In genomic region chrIV:9677226-9677992, ce11 we compare ENCODE assay signal across 7 worm cellular contexts.
TF ChIP-seq lines count a peak whose summit lies in the region.

No protein-coding gene starts in this region.

TF ChIP-seq in whole organism, L1 larva, 84 proteins besides CTCF, POLR2A, EP300 and RAD21 (continues in another document):
- 0 out of 2 replicates have a peak, but pooled peaks have one; percentile 31 for TF ChIP-seq grh-1 (GFP tag; IDR thresholded peaks at IDR 0.05; lab: Robert Waterston, UW)
- peak; percentile 65 for TF ChIP-seq unc-86 (tag; optimal IDR thresholded peaks at IDR 0.05; lab: Kevin White, UChicago)
- peak; percentile 68 for TF ChIP-seq tbx-2 (tag; optimal IDR thresholded peaks at IDR 0.05; lab: Kevin White, UChicago)
- no peak for TF ChIP-seq sptf-1 (tag; optimal IDR thresholded peaks at IDR 0.05; lab: Kevin White, UChicago)
- TF ChIP-seq fkh-4 (tag; optimal IDR thresholded peaks at IDR 0.05; lab: Kevin White, UChicago; ENCODE audit: borderline replicate concordance), result no peak
- peak; percentile 37 for TF ChIP-seq zag-1 (tag; optimal IDR thresholded peaks at IDR 0.05; lab: Kevin White, UChicago)
- TF ChIP-seq swsn-7 (tag; optimal IDR thresholded peaks at IDR 0.05; lab: Kevin White, UChicago), result peak; percentile 69
- TF ChIP-seq ceh-63 (GFP tag; optimal IDR thresholded peaks at IDR 0.05; lab: Kevin White, UChicago), result no peak
- peak; percentile 82 for TF ChIP-seq mep-1 (tag; optimal IDR thresholded peaks at IDR 0.05; lab: Kevin White, UChicago)
- TF ChIP-seq blmp-1 (tag; optimal IDR thresholded peaks at IDR 0.05; lab: Kevin White, UChicago), result peak; percentile 94
- TF ChIP-seq C34B4.2 (tag; optimal IDR thresholded peaks at IDR 0.05; lab: Kevin White, UChicago), result no peak
- peak; percentile 91 for TF ChIP-seq nhr-71 (tag; optimal IDR thresholded peaks at IDR 0.05; lab: Kevin White, UChicago)

TF ChIP-seq in whole organism, L2 larva, 48 proteins besides CTCF, POLR2A, EP300 and RAD21 (continues in another document):
- TF ChIP-seq crh-2 (tag; optimal IDR thresholded peaks at IDR 0.05; lab: Kevin White, UChicago), result peak; percentile 96
- TF ChIP-seq elt-1 (tag; optimal IDR thresholded peaks at IDR 0.05; lab: Kevin White, UChicago), result no peak
- peak; percentile 14 to 79 for TF ChIP-seq lsy-2 (tag; optimal IDR thresholded peaks at IDR 0.05; lab: Kevin White, UChicago)
- no peak for TF ChIP-seq ceh-82 (tag; optimal IDR thresholded peaks at IDR 0.05; lab: Kevin White, UChicago)
- no peak for TF ChIP-seq nhr-25 (tag; optimal IDR thresholded peaks at IDR 0.05; lab: Kevin White, UChicago)
- no peak for TF ChIP-seq unc-39 (tag; optimal IDR thresholded peaks at IDR 0.05; lab: Kevin White, UChicago)
- peak; percentile 67 for TF ChIP-seq nhr-21 (tag; optimal IDR thresholded peaks at IDR 0.05; lab: Kevin White, UChicago)
- TF ChIP-seq R02D3.7 (tag; optimal IDR thresholded peaks at IDR 0.05; lab: Kevin White, UChicago), result no peak
- no peak for TF ChIP-seq lin-11 (tag; optimal IDR thresholded peaks at IDR 0.05; lab: Kevin White, UChicago)
- TF ChIP-seq unc-62 (GFP tag; optimal IDR thresholded peaks at IDR 0.05; lab: Kevin White, UChicago), result no peak
- no peak for TF ChIP-seq nhr-77 (tag; optimal IDR thresholded peaks at IDR 0.05; lab: Kevin White, UChicago)
- peak; percentile 19 for TF ChIP-seq sem-4 (tag; optimal IDR thresholded peaks at IDR 0.05; lab: Kevin White, UChicago)
- no peak for TF ChIP-seq elt-3 (tag; optimal IDR thresholded peaks at IDR 0.05; lab: Kevin White, UChicago)
- TF ChIP-seq sma-3 (GFP tag; optimal IDR thresholded peaks at IDR 0.05; lab: Kevin White, UChicago), result peak; percentile 49

TF ChIP-seq in whole organism, L3 larva, 47 proteins besides CTCF, POLR2A, EP300 and RAD21 (continues in another document):
- TF ChIP-seq ceh-16 (tag; optimal IDR thresholded peaks at IDR 0.05; lab: Kevin White, UChicago) (no peak), nhr-43 (tag; optimal IDR thresholded peaks at IDR 0.05; lab: Kevin White, UChicago; ENCODE audit: poor library complexity, severe bottlenecking) (peak; percentile 81), elt-2 (tag; optimal IDR thresholded peaks at IDR 0.05; lab: Kevin White, UChicago) (peak; percentile 70), lin-15B (tag; optimal IDR thresholded peaks at IDR 0.05; lab: Kevin White, UChicago) (peak; percentile 7), ztf-11 (tag; optimal IDR thresholded peaks at IDR 0.05; lab: Kevin White, UChicago) (no peak), nhr-25 (tag; optimal IDR thresholded peaks at IDR 0.05; lab: Kevin White, UChicago) (peak; percentile 32), nfya-1 (tag; optimal IDR thresholded peaks at IDR 0.05; lab: Kevin White, UChicago; ENCODE audit: insufficient read depth) (peak; percentile 85), hmg-11 (tag; optimal IDR thresholded peaks at IDR 0.05; lab: Kevin White, UChicago) (peak; percentile 60), ceh-28 (tag; optimal IDR thresholded peaks at IDR 0.05; lab: Kevin White, UChicago) (peak; percentile 48), ztf-4 (tag; optimal IDR thresholded peaks at IDR 0.05; lab: Kevin White, UChicago) (no peak), lin-39 (tag; optimal IDR thresholded peaks at IDR 0.05; lab: Kevin White, UChicago) (no peak), sea-2 (GFP tag; optimal IDR thresholded peaks at IDR 0.05; lab: Kevin White, UChicago) (no peak), nhr-77 (tag; optimal IDR thresholded peaks at IDR 0.05; lab: Kevin White, UChicago) (no peak)

TF ChIP-seq in whole organism, L4 larva, 104 proteins besides CTCF, POLR2A, EP300 and RAD21 (continues in another document):
- no peak for TF ChIP-seq lin-39 (tag; optimal IDR thresholded peaks at IDR 0.05; lab: Kevin White, UChicago)
- TF ChIP-seq hlh-30 (tag; optimal IDR thresholded peaks at IDR 0.05; lab: Kevin White, UChicago; ENCODE audit: insufficient read depth), result peak; percentile 95
- TF ChIP-seq spr-1 (tag; optimal IDR thresholded peaks at IDR 0.05; lab: Kevin White, UChicago), result peak; percentile 17
- peak; percentile 74 for TF ChIP-seq dve-1 (tag; optimal IDR thresholded peaks at IDR 0.05; lab: Kevin White, UChicago; ENCODE audit: insufficient read depth)
- TF ChIP-seq F44E2.7 (GFP tag; IDR thresholded peaks at IDR 0.05; lab: Robert Waterston, UW), result no peak
- peak; percentile 89 for TF ChIP-seq nhr-28 (tag; optimal IDR thresholded peaks at IDR 0.05; lab: Kevin White, UChicago)
- TF ChIP-seq snpc-1.2 (GFP tag; IDR thresholded peaks at IDR 0.05; lab: Robert Waterston, UW), result no peak
- no peak for TF ChIP-seq gei-8 (GFP tag; optimal IDR thresholded peaks at IDR 0.05; lab: Kevin White, UChicago)
- no peak for TF ChIP-seq lin-15B (tag; optimal IDR thresholded peaks at IDR 0.05; lab: Kevin White, UChicago)
- TF ChIP-seq snpc-4 (tag; optimal IDR thresholded peaks at IDR 0.05; lab: Kevin White, UChicago), result no peak
- no peak for TF ChIP-seq sdz-12 (GFP tag; optimal IDR thresholded peaks at IDR 0.05; lab: Kevin White, UChicago)
- peak; percentile 41 for TF ChIP-seq mes-2 (tag; optimal IDR thresholded peaks at IDR 0.05; lab: Kevin White, UChicago; ENCODE audit: poor library complexity, severe bottlenecking)
- peak in 1 of 2 experiments; percentile 46 for TF ChIP-seq daf-16 (GFP tag; optimal IDR thresholded peaks at IDR 0.05; lab: Kevin White, UChicago)
- peak; percentile 76 for TF ChIP-seq daf-16 (tag; optimal IDR thresholded peaks at IDR 0.05; lab: Kevin White, UChicago)

TF ChIP-seq in whole organism, late embryonic, 69 proteins besides CTCF, POLR2A, EP300 and RAD21:
- TF ChIP-seq ceh-30 (tag; optimal IDR thresholded peaks at IDR 0.05; lab: Kevin White, UChicago) (no peak), sox-2 (GFP tag; IDR thresholded peaks at IDR 0.05; lab: Robert Waterston, UW) (no peak), ceh-18 (tag; optimal IDR thresholded peaks at IDR 0.05; lab: Kevin White, UChicago) (peak; percentile 7), unc-42 (tag; optimal IDR thresholded peaks at IDR 0.05; lab: Kevin White, UChicago) (peak; percentile 88), hlh-13 (GFP tag; optimal IDR thresholded peaks at IDR 0.05; lab: Kevin White, UChicago) (no peak), ceh-31 (tag; optimal IDR thresholded peaks at IDR 0.05; lab: Kevin White, UChicago) (peak; percentile 53), lin-11 (tag; optimal IDR thresholded peaks at IDR 0.05; lab: Kevin White, UChicago) (no peak), elt-2 (tag; optimal IDR thresholded peaks at IDR 0.05; lab: Kevin White, UChicago) (peak; percentile 71), ceh-24 (tag; optimal IDR thresholded peaks at IDR 0.05; lab: Kevin White, UChicago) (no peak), hlh-30 (tag; optimal IDR thresholded peaks at IDR 0.05; lab: Kevin White, UChicago; ENCODE audit: insufficient read depth) (peak; percentile 45)

TF ChIP-seq in whole organism, mixed stage, embryonic, 35 proteins besides CTCF, POLR2A, EP300 and RAD21:
- TF ChIP-seq blmp-1 (tag; optimal IDR thresholded peaks at IDR 0.05; lab: Kevin White, UChicago) (peak; percentile 86), unc-62 (GFP tag; optimal IDR thresholded peaks at IDR 0.05; lab: Kevin White, UChicago) (peak; percentile 18), mep-1 (tag; optimal IDR thresholded peaks at IDR 0.05; lab: Kevin White, UChicago) (peak; percentile 15), sem-2 (GFP tag; optimal IDR thresholded peaks at IDR 0.05; lab: Kevin White, UChicago) (no peak), ces-1 (GFP tag; optimal IDR thresholded peaks at IDR 0.05; lab: Kevin White, UChicago) (peak; percentile 78), nhr-76 (tag; optimal IDR thresholded peaks at IDR 0.05; lab: Kevin White, UChicago) (no peak)

TF ChIP-seq in whole organism, young adult, 124 proteins besides CTCF, POLR2A, EP300 and RAD21 (continues in another document):
- TF ChIP-seq mcd-1 (GFP tag; IDR thresholded peaks at IDR 0.05; lab: Robert Waterston, UW), result no peak
- TF ChIP-seq sptf-2 (GFP tag; optimal IDR thresholded peaks at IDR 0.05; lab: Kevin White, UChicago), result no peak
- TF ChIP-seq B0035.1 (tag; optimal IDR thresholded peaks at IDR 0.05; lab: Kevin White, UChicago), result no peak
- TF ChIP-seq snpc-4 (GFP tag; optimal IDR thresholded peaks at IDR 0.05; lab: Kevin White, UChicago), result no peak
- TF ChIP-seq snpc-4 (tag; optimal IDR thresholded peaks at IDR 0.05; lab: Kevin White, UChicago), result peak in 1 of 4 experiments; percentile 6
- TF ChIP-seq hmg-20 (GFP tag; IDR thresholded peaks at IDR 0.05; lab: Robert Waterston, UW), result no peak
- no peak for TF ChIP-seq egl-18 (GFP tag; IDR thresholded peaks at IDR 0.05; lab: Robert Waterston, UW)
- TF ChIP-seq hmg-1.2 (GFP tag; IDR thresholded peaks at IDR 0.05; lab: Robert Waterston, UW), result peak; percentile 80
- TF ChIP-seq madf-6 (GFP tag; IDR thresholded peaks at IDR 0.05; lab: Robert Waterston, UW), result no peak
- no peak for TF ChIP-seq mxl-1 (tag; optimal IDR thresholded peaks at IDR 0.05; lab: Kevin White, UChicago)
- TF ChIP-seq Y53G8AR.9 (GFP tag; conservative IDR thresholded peaks at IDR 0.05; lab: Robert Waterston, UW), result no peak
- no peak for TF ChIP-seq rpc-1 (optimal IDR thresholded peaks at IDR 0.05; lab: Kevin White, UChicago)
- no peak for TF ChIP-seq rpc-1 (tag; optimal IDR thresholded peaks at IDR 0.05; lab: Kevin White, UChicago)
- TF ChIP-seq sdz-38 (tag; optimal IDR thresholded peaks at IDR 0.05; lab: Kevin White, UChicago), result no peak
- peak; percentile 71; the same call in 1 of the 2 replicates for TF ChIP-seq K11D2.4 (GFP tag; IDR thresholded peaks at IDR 0.05; lab: Robert Waterston, UW)
- TF ChIP-seq attf-3 (GFP tag; conservative IDR thresholded peaks at IDR 0.05; lab: Robert Waterston, UW), result no peak
- no peak for TF ChIP-seq F22D6.2 (tag; optimal IDR thresholded peaks at IDR 0.05; lab: Kevin White, UChicago)
- peak; percentile 68 for TF ChIP-seq attf-5 (GFP tag; optimal IDR thresholded peaks at IDR 0.05; lab: Kevin White, UChicago)
- TF ChIP-seq repo-1 (tag; optimal IDR thresholded peaks at IDR 0.05; lab: Kevin White, UChicago), result no peak
- TF ChIP-seq madf-8 (GFP tag; conservative IDR thresholded peaks at IDR 0.05; lab: Robert Waterston, UW), result no peak
- no peak for TF ChIP-seq madf-3 (GFP tag; IDR thresholded peaks at IDR 0.05; lab: Robert Waterston, UW)
- TF ChIP-seq zfh-2 (GFP tag; conservative IDR thresholded peaks at IDR 0.05; lab: Robert Waterston, UW), result no peak
- TF ChIP-seq ceh-27 (GFP tag; optimal IDR thresholded peaks at IDR 0.05; lab: Kevin White, UChicago), result peak; percentile 55
- no peak for TF ChIP-seq ztf-26 (tag; optimal IDR thresholded peaks at IDR 0.05; lab: Kevin White, UChicago)
- peak; percentile 28; the same call in 1 of the 2 replicates for TF ChIP-seq cebp-1 (GFP tag; IDR thresholded peaks at IDR 0.05; lab: Robert Waterston, UW)
- peak; percentile 64 for TF ChIP-seq cebp-1 (tag; optimal IDR thresholded peaks at IDR 0.05; lab: Kevin White, UChicago)
- TF ChIP-seq ZK185.1 (tag; optimal IDR thresholded peaks at IDR 0.05; lab: Kevin White, UChicago; ENCODE audit: poor library complexity, severe bottlenecking), result no peak
- no peak for TF ChIP-seq T07F8.4 (tag; optimal IDR thresholded peaks at IDR 0.05; lab: Kevin White, UChicago)
- no peak for TF ChIP-seq F49E8.2 (tag; optimal IDR thresholded peaks at IDR 0.05; lab: Kevin White, UChicago; ENCODE audit: insufficient read depth)
- no peak for TF ChIP-seq xnd-1 (tag; optimal IDR thresholded peaks at IDR 0.05; lab: Kevin White, UChicago)
